Worm (Caenorhabditis elegans) whole organism, early embryonic: ENCODE data around the gene R02D5.8.

ENCODE experiments used
- F13C5.2 ChIP-seq: sonication (generic microtip); optimal IDR thresholded peaks from 2 replicates; lab custom pipeline; 2017; ENCODE audit warnings: mild to moderate bottlenecking, missing genetic modification characterization, inconsistent platforms, missing compliant biosample characterization
- ama-1 ChIP-seq: fragments of 150-350 bp; optimal IDR thresholded peaks from 2 replicates; lab custom pipeline; 2014
- ets-7 ChIP-seq: sonication (generic microtip); optimal IDR thresholded peaks from 2 replicates; lab custom pipeline; 2016; ENCODE audit warnings: missing genotype, missing genetic modification characterization, missing compliant biosample characterization
- hnd-1 ChIP-seq: sonication (generic microtip); optimal IDR thresholded peaks from 2 replicates; lab custom pipeline; 2016; ENCODE audit warnings: missing genetic modification characterization, missing compliant biosample characterization
- sea-1 ChIP-seq: fragments of 200-800 bp; sonication (Bioruptor generic); conservative IDR thresholded peaks from 2 replicates; pipeline ENCODE4 v1.3.6; 2022; ENCODE audit warnings: missing genetic modification characterization, missing compliant biosample characterization
- tbx-37 ChIP-seq: fragments of 200-800 bp; sonication (Bioruptor generic); conservative IDR thresholded peaks from 2 replicates; pipeline ENCODE4 v1.3.6; 2022; ENCODE audit warnings: missing genetic modification reagents, missing genetic modification characterization, missing compliant biosample characterization

DNA sequence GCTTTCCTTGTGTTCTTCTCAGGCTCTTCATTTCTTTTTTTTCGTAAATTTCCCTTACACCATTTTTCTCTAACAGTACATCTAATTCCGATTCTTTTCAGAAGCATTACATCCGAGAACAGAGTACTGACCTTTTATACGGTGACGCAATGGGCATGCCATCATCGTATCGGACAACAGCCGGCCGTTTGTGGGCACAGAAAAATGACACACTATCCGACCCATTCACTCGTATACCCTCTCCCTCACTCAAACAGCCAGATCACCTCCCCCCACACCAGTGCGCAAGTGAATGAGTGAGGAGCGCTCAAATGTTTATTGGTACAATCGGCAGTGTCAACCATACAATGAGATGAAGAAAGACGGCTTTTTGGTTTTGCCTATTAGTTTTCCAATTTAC, 18.0 kb downstream of the R02D5.8 start, which contains the start of gene R02D5.24:
- TF ChIP-seq ama-1 (lab: Kevin White, UChicago): no peak
- TF ChIP-seq hnd-1 (tag; lab: Kevin White, UChicago): no peak
- TF ChIP-seq F13C5.2: no peak
- TF ChIP-seq ets-7 (tag; lab: Kevin White, UChicago): no peak
- TF ChIP-seq tbx-37 (GFP tag; lab: Robert Waterston, UW): no peak
- TF ChIP-seq sea-1 (GFP tag; lab: Robert Waterston, UW): no peak
